Fruit fly (Drosophila melanogaster) whole organism, embryonic: Measurements from ENCODE around the gene Mct1.

Experiments used
- ATbp ChIP-seq: fragments of 200-800 bp; sonication (Bioruptor generic); optimal IDR thresholded peaks from 2 replicates; lab custom pipeline; 2017; ENCODE audit warnings: missing biosample characterization, mild to moderate bottlenecking, missing genetic modification characterization, missing genetic modification reagents
- Asciz ChIP-seq: fragments of 200-800 bp; sonication (Bioruptor generic); optimal IDR thresholded peaks from 2 replicates; lab custom pipeline; 2017; ENCODE audit warnings: missing biosample characterization, mild to moderate bottlenecking, missing genetic modification characterization, missing genetic modification reagents
- Atf-2 ChIP-seq: fragments of 200-800 bp; sonication (Bioruptor generic); optimal IDR thresholded peaks from 2 replicates; lab custom pipeline; 2016; ENCODE audit warnings: missing biosample characterization, missing genetic modification characterization
- B-H1 ChIP-seq: fragments of 200-800 bp; sonication (Bioruptor generic); IDR thresholded peaks from 3 replicates; pipeline ENCODE4 v1.3.6; 2022; ENCODE audit warnings: missing biosample characterization, missing genetic modification characterization
- B-H2 ChIP-seq: fragments of 200-800 bp; sonication (Bioruptor generic); optimal IDR thresholded peaks from 2 replicates; lab custom pipeline; 2018; ENCODE audit warnings: missing biosample characterization, mild to moderate bottlenecking, missing genetic modification characterization
- Blimp-1 ChIP-seq: fragments of 200-800 bp; sonication (Bioruptor generic); optimal IDR thresholded peaks from 3 replicates; lab custom pipeline; 2018; ENCODE audit warnings: missing biosample characterization, missing genetic modification characterization, mild to moderate bottlenecking, moderate library complexity, missing genetic modification reagents
- Bteb2 ChIP-seq: fragments of 200-800 bp; sonication (Bioruptor generic); optimal IDR thresholded peaks from 2 replicates; lab custom pipeline; 2016; ENCODE audit warnings: missing biosample characterization, missing genetic modification characterization
- CG12236 ChIP-seq: fragments of 200-800 bp; sonication (Bioruptor generic); optimal IDR thresholded peaks from 2 replicates; lab custom pipeline; 2016; ENCODE audit warnings: missing biosample characterization, missing genetic modification characterization
- CG1233 ChIP-seq: fragments of 200-800 bp; sonication (Bioruptor generic); optimal IDR thresholded peaks from 4 replicates; lab custom pipeline; 2018; ENCODE audit warnings: missing biosample characterization, mild to moderate bottlenecking, missing genetic modification characterization
- CG12769 ChIP-seq: fragments of 200-800 bp; sonication (Bioruptor generic); optimal IDR thresholded peaks from 2 replicates; lab custom pipeline; 2019; ENCODE audit warnings: missing biosample characterization, mild to moderate bottlenecking, missing genetic modification characterization, moderate library complexity
- CG15479 ChIP-seq: fragments of 200-800 bp; sonication (Bioruptor generic); optimal IDR thresholded peaks from 3 replicates; lab custom pipeline; 2019; ENCODE audit warnings: missing biosample characterization, mild to moderate bottlenecking, missing genetic modification characterization, moderate library complexity
- CG1602 ChIP-seq: fragments of 200-800 bp; sonication (Bioruptor generic); optimal IDR thresholded peaks from 3 replicates; lab custom pipeline; 2016; ENCODE audit warnings: missing biosample characterization, missing genetic modification characterization
- CG17385 ChIP-seq: fragments of 200-800 bp; sonication (Bioruptor generic); optimal IDR thresholded peaks from 3 replicates; lab custom pipeline; 2018; ENCODE audit warnings: missing biosample characterization, mild to moderate bottlenecking, missing genetic modification characterization
- CG2875 ChIP-seq: fragments of 200-800 bp; sonication (Bioruptor generic); optimal IDR thresholded peaks from 2 replicates; lab custom pipeline; 2017; ENCODE audit warnings: missing biosample characterization, mild to moderate bottlenecking, missing genetic modification characterization, missing genetic modification reagents
- CG31441 ChIP-seq: fragments of 200-800 bp; sonication (Bioruptor generic); IDR thresholded peaks from 2 replicates; pipeline ENCODE4 v1.3.6; 2022; ENCODE audit warnings: missing biosample characterization, missing genetic modification characterization
- CG3281 ChIP-seq: fragments of 200-800 bp; sonication (Bioruptor generic); optimal IDR thresholded peaks from 3 replicates; lab custom pipeline; 2017; ENCODE audit warnings: missing biosample characterization, mild to moderate bottlenecking, missing genetic modification characterization
- CG6272 ChIP-seq: fragments of 200-800 bp; sonication (Bioruptor generic); IDR thresholded peaks from 2 replicates; pipeline ENCODE4 v1.3.6; 2022; ENCODE audit warnings: missing biosample characterization, missing genetic modification characterization
- CG6813 ChIP-seq: fragments of 200-800 bp; sonication (Bioruptor generic); optimal IDR thresholded peaks from 2 replicates; lab custom pipeline; 2017; ENCODE audit warnings: missing biosample characterization, missing genetic modification characterization, mild to moderate bottlenecking, moderate library complexity, missing genetic modification reagents
- CG7839 ChIP-seq: fragments of 200-800 bp; sonication (Bioruptor generic); optimal IDR thresholded peaks from 3 replicates; lab custom pipeline; 2018; ENCODE audit warnings: missing biosample characterization, mild to moderate bottlenecking, missing genetic modification characterization, moderate library complexity
- CG7987 ChIP-seq: fragments of 200-800 bp; sonication (Bioruptor generic); optimal IDR thresholded peaks from 2 replicates; lab custom pipeline; 2018; ENCODE audit warnings: missing biosample characterization, mild to moderate bottlenecking, missing genetic modification characterization, moderate library complexity
- CG8281 ChIP-seq: fragments of 200-800 bp; sonication (Bioruptor generic); optimal IDR thresholded peaks from 2 replicates; lab custom pipeline; 2018; ENCODE audit warnings: missing biosample characterization, mild to moderate bottlenecking, missing genetic modification characterization, moderate library complexity
- CG8290 ChIP-seq, 3 experiments: fragments of 200-800 bp; sonication (Bioruptor generic); optimal IDR thresholded peaks; 2 replicates each; lab custom pipeline; 2016 to 2019; ENCODE audit warnings: missing biosample characterization in 3 of 3, missing genetic modification characterization in 3 of 3, mild to moderate bottlenecking in 2 of 3, moderate library complexity in 1 of 3
- D19B ChIP-seq: fragments of 200-800 bp; sonication (Bioruptor generic); optimal IDR thresholded peaks from 2 replicates; lab custom pipeline; 2017; ENCODE audit warnings: missing biosample characterization, mild to moderate bottlenecking, missing genetic modification characterization
- GATAe ChIP-seq: fragments of 200-800 bp; sonication (Bioruptor generic); conservative IDR thresholded peaks from 2 replicates; pipeline ENCODE4 v1.3.6; 2022; ENCODE audit warnings: missing biosample characterization, missing genetic modification characterization
- HLH3B ChIP-seq: fragments of 200-800 bp; sonication (Bioruptor generic); IDR thresholded peaks from 2 replicates; pipeline ENCODE4 v1.3.6; 2022; ENCODE audit warnings: missing biosample characterization, missing genetic modification characterization
- Hey ChIP-seq: fragments of 200-800 bp; sonication (Bioruptor generic); optimal IDR thresholded peaks from 3 replicates; lab custom pipeline; 2018; ENCODE audit warnings: missing biosample characterization, mild to moderate bottlenecking, missing genetic modification characterization
- Hr3 ChIP-seq: fragments of 200-800 bp; sonication (Bioruptor generic); optimal IDR thresholded peaks from 3 replicates; lab custom pipeline; 2016; ENCODE audit warnings: missing biosample characterization, missing genetic modification characterization
- Hr78 ChIP-seq, 2 experiments: fragments of 200-800 bp in 1 of 2; fragments of >200 bp in 1 of 2; sonication (Bioruptor generic) in 1 of 2; optimal IDR thresholded peaks; 2 replicates each; lab custom pipeline; 2017 to 2019; ENCODE audit warnings: missing biosample characterization in 2 of 2, missing genetic modification characterization in 2 of 2, mild to moderate bottlenecking in 1 of 2, moderate library complexity in 1 of 2
- Meics ChIP-seq: fragments of 200-800 bp; sonication (Bioruptor generic); optimal IDR thresholded peaks from 2 replicates; lab custom pipeline; 2017; ENCODE audit warnings: missing biosample characterization, mild to moderate bottlenecking, missing genetic modification characterization
- NC2α ChIP-seq: fragments of 200-800 bp; sonication (Bioruptor generic); optimal IDR thresholded peaks from 2 replicates; lab custom pipeline; 2016; ENCODE audit warnings: missing biosample characterization, missing genetic modification characterization
- Sox102F ChIP-seq: fragments of 200-800 bp; sonication (Bioruptor generic); optimal IDR thresholded peaks from 2 replicates; lab custom pipeline; 2018; ENCODE audit warnings: missing biosample characterization, mild to moderate bottlenecking, missing genetic modification characterization, moderate library complexity
- Ssrp ChIP-seq: fragments of 200-800 bp; sonication (Bioruptor generic); optimal IDR thresholded peaks from 2 replicates; lab custom pipeline; 2018; ENCODE audit warnings: missing biosample characterization, mild to moderate bottlenecking, missing genetic modification characterization, moderate library complexity
- ash1 ChIP-seq: fragments of 200-800 bp; sonication (Bioruptor generic); optimal IDR thresholded peaks from 2 replicates; lab custom pipeline; 2018; ENCODE audit warnings: missing biosample characterization, mild to moderate bottlenecking, missing genetic modification characterization
- btn ChIP-seq: fragments of 200-800 bp; sonication (Bioruptor generic); optimal IDR thresholded peaks from 2 replicates; lab custom pipeline; 2016; ENCODE audit warnings: missing biosample characterization, missing genetic modification characterization
- ci ChIP-seq: fragments of 200-800 bp; sonication (Bioruptor generic); IDR thresholded peaks from 3 replicates; pipeline ENCODE4 v1.3.6; 2022; ENCODE audit warnings: missing biosample characterization, missing genetic modification characterization
- da ChIP-seq: fragments of 200-800 bp; sonication (Bioruptor generic); optimal IDR thresholded peaks from 2 replicates; lab custom pipeline; 2016; ENCODE audit warnings: missing biosample characterization, missing genetic modification characterization
- esg ChIP-seq: fragments of 200-800 bp; sonication (Bioruptor generic); conservative IDR thresholded peaks from 2 replicates; pipeline ENCODE4 v1.3.6; 2022; ENCODE audit warnings: missing biosample characterization, missing genetic modification characterization
- ewg ChIP-seq: fragments of 200-800 bp; sonication (Bioruptor generic); optimal IDR thresholded peaks from 3 replicates; lab custom pipeline; 2017; ENCODE audit warnings: mild to moderate bottlenecking, missing biosample characterization, missing genetic modification reagents, missing genetic modification characterization
- grau ChIP-seq: fragments of 200-800 bp; optimal IDR thresholded peaks from 3 replicates; lab custom pipeline; 2019; ENCODE audit warnings: missing biosample characterization, mild to moderate bottlenecking, missing genetic modification characterization, moderate library complexity
- hth ChIP-seq: fragments of >200 bp; optimal IDR thresholded peaks from 2 replicates; lab custom pipeline; 2017; ENCODE audit warnings: inconsistent platforms
- nau ChIP-seq: fragments of 200-800 bp; sonication (Bioruptor generic); optimal IDR thresholded peaks from 3 replicates; lab custom pipeline; 2017; ENCODE audit warnings: missing biosample characterization, mild to moderate bottlenecking, missing genetic modification characterization, missing genetic modification reagents
- pan ChIP-seq, 4 experiments: fragments of >200 bp in 3 of 4; fragments of 200-800 bp in 1 of 4; sonication (Bioruptor generic) in 1 of 4; optimal IDR thresholded peaks in 3 of 4; IDR thresholded peaks in 1 of 4; 2 replicates each; pipeline versions ENCODE4 v1.3.6 to Lab custom; 2017 to 2022; ENCODE audit warnings: missing biosample characterization in 2 of 4, missing genetic modification characterization in 2 of 4, mixed read lengths in 1 of 4
- pfk ChIP-seq: fragments of 200-800 bp; sonication (Bioruptor generic); optimal IDR thresholded peaks from 2 replicates; lab custom pipeline; 2018; ENCODE audit warnings: missing biosample characterization, mild to moderate bottlenecking, missing genetic modification characterization, moderate library complexity
- pnt ChIP-seq: fragments of 200-800 bp; sonication (Bioruptor generic); optimal IDR thresholded peaks from 3 replicates; lab custom pipeline; 2016; ENCODE audit warnings: missing biosample characterization, missing genetic modification characterization
- pum ChIP-seq: fragments of 200-800 bp; sonication (Bioruptor generic); optimal IDR thresholded peaks from 2 replicates; lab custom pipeline; 2016; ENCODE audit warnings: missing biosample characterization, missing genetic modification characterization
- seq ChIP-seq: fragments of 200-800 bp; sonication (Bioruptor generic); IDR thresholded peaks from 2 replicates; pipeline ENCODE4 v1.3.6; 2022; ENCODE audit warnings: missing biosample characterization, missing genetic modification characterization
- ssp ChIP-seq: fragments of 200-800 bp; sonication (Bioruptor generic); IDR thresholded peaks from 2 replicates; pipeline ENCODE4 v1.3.6; 2022; ENCODE audit warnings: missing biosample characterization, missing genetic modification characterization
- vnd ChIP-seq: fragments of 200-800 bp; sonication (Bioruptor generic); IDR thresholded peaks from 3 replicates; pipeline ENCODE4 v1.3.6; 2022; ENCODE audit warnings: missing biosample characterization, missing genetic modification characterization; ENCODE audit not compliant: partially characterized antibody
- zfh2 ChIP-seq: fragments of 200-800 bp; sonication (Bioruptor generic); optimal IDR thresholded peaks from 2 replicates; lab custom pipeline; 2016; ENCODE audit warnings: missing biosample characterization, missing genetic modification characterization

Gene Mct1

DNA sequence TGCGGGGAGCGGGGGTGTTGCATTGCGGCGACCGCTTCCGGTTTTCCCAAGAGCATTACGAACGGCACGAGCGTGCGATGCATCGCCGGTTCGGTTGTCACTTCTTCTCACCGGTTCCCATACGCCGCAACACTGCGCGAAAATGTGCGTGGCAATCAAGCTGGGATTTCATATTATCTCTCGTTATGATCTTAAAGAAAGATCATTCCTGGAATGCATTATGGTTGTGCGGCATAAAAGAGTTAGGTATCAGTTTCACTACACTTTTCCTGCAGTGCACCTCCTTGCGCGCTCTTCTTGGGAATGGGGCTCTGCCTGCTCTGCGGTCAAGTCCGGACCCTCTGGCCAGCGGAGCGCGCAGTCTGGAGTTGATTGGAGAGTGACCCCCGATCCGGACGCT, 22.9 kb upstream of the Mct1 start (continued):
- TF ChIP-seq CG7839 (tag; lab: Kevin White, UChicago) = peak; percentile 8
- peak; percentile 19 for TF ChIP-seq grau (tag; lab: Kevin White, UChicago)
- no peak for TF ChIP-seq Meics (GFP tag; lab: Kevin White, UChicago)
- TF ChIP-seq hth (lab: Kevin White, UChicago) = no peak
- no peak for TF ChIP-seq pum (GFP tag; lab: Kevin White, UChicago)
- peak; percentile 44 for TF ChIP-seq Asciz (GFP tag; lab: Kevin White, UChicago)
- TF ChIP-seq CG7987 (GFP tag; lab: Kevin White, UChicago) = no peak
- TF ChIP-seq pnt (GFP tag; lab: Kevin White, UChicago) = peak; percentile 35
- no peak for TF ChIP-seq CG6272 (GFP tag; lab: Robert Waterston, UW)
- TF ChIP-seq GATAe (GFP tag; lab: Robert Waterston, UW) = no peak
- TF ChIP-seq ewg (GFP tag; lab: Kevin White, UChicago) = peak; percentile 51
- no peak for TF ChIP-seq pan (optimal IDR thresholded peaks at IDR 0.05; lab: Kevin White, UChicago)
- TF ChIP-seq pan (GFP tag; optimal IDR thresholded peaks at IDR 0.05 in 1 of 2, IDR thresholded peaks at IDR 0.05 in 1 of 2) = peak in 1 of 2 experiments; percentile 47
- TF ChIP-seq CG8281 (tag; lab: Kevin White, UChicago) = no peak
- TF ChIP-seq Atf-2 (GFP tag; lab: Kevin White, UChicago) = no peak
- TF ChIP-seq btn (GFP tag; lab: Kevin White, UChicago) = peak; percentile 46
- peak; percentile 37; the same call in 2 of the 3 replicates for TF ChIP-seq B-H1 (GFP tag; lab: Robert Waterston, UW)
- no peak for TF ChIP-seq ash1 (GFP tag; lab: Kevin White, UChicago)
- TF ChIP-seq zfh2 (GFP tag; lab: Kevin White, UChicago) = no peak
- TF ChIP-seq CG15479 (GFP tag; lab: Kevin White, UChicago) = no peak
- TF ChIP-seq ci (GFP tag; lab: Robert Waterston, UW) = peak; percentile 92
- peak; percentile 71 for TF ChIP-seq ATbp (GFP tag; lab: Kevin White, UChicago)
- TF ChIP-seq esg (GFP tag; lab: Robert Waterston, UW) = peak; percentile 51
- no peak for TF ChIP-seq nau (GFP tag; lab: Kevin White, UChicago)
- no peak for TF ChIP-seq da (GFP tag; lab: Kevin White, UChicago)
- TF ChIP-seq HLH3B (GFP tag; lab: Robert Waterston, UW) = peak; percentile 83
- peak; percentile 59 for TF ChIP-seq Blimp-1 (GFP tag; lab: Kevin White, UChicago)
- no peak for TF ChIP-seq NC2α (GFP tag; lab: Kevin White, UChicago)
- peak; percentile 42 for TF ChIP-seq Hr3
- no peak for TF ChIP-seq Hr78 (GFP tag; optimal IDR thresholded peaks at IDR 0.05; lab: Kevin White, UChicago)
- no peak for TF ChIP-seq B-H2
- TF ChIP-seq CG3281 (GFP tag; lab: Kevin White, UChicago) = no peak
- 0 out of 2 replicates have a peak, but pooled peaks have one; percentile 10 for TF ChIP-seq seq (GFP tag; lab: Robert Waterston, UW)
- TF ChIP-seq CG1602 = peak; percentile 19
- peak; percentile 71 for TF ChIP-seq Sox102F (GFP tag; lab: Kevin White, UChicago)
- no peak for TF ChIP-seq D19B (GFP tag; lab: Kevin White, UChicago)
- peak; percentile 49 for TF ChIP-seq Ssrp (tag; lab: Kevin White, UChicago)
- TF ChIP-seq CG1233 (GFP tag; lab: Kevin White, UChicago) = no peak
- TF ChIP-seq ssp (GFP tag; lab: Robert Waterston, UW) = no peak
- no peak for TF ChIP-seq CG6813
- no peak for TF ChIP-seq Bteb2 (GFP tag; lab: Kevin White, UChicago)
- TF ChIP-seq CG12236 (GFP tag; lab: Kevin White, UChicago) = no peak
- no peak for TF ChIP-seq pfk
- TF ChIP-seq CG31441 (GFP tag; lab: Robert Waterston, UW) = no peak; the same call in 1 of the 2 replicates
- TF ChIP-seq CG12769 (tag; lab: Kevin White, UChicago) = peak; percentile 55
- peak; percentile 41 for TF ChIP-seq CG2875 (GFP tag; lab: Kevin White, UChicago)
- no peak for TF ChIP-seq Hey (tag; lab: Kevin White, UChicago)
- no peak for TF ChIP-seq vnd (GFP tag; lab: Robert Waterston, UW)
- TF ChIP-seq CG8290 (GFP tag; optimal IDR thresholded peaks at IDR 0.05; lab: Kevin White, UChicago) = no peak
- TF ChIP-seq CG8290 (tag; optimal IDR thresholded peaks at IDR 0.05; lab: Kevin White, UChicago) = peak in 1 of 2 experiments; percentile 46
- TF ChIP-seq CG17385 (GFP tag; lab: Kevin White, UChicago) = peak; percentile 24
